Fruit fly (Drosophila melanogaster) whole organism, embryonic: ENCODE data around the gene SmydA-9.

ENCODE experiments used
- Atf-2 ChIP-seq: fragments of 200-800 bp; sonication (Bioruptor generic); optimal IDR thresholded peaks from 2 replicates; lab custom pipeline; 2016; ENCODE audit warnings: missing biosample characterization, missing genetic modification characterization
- CG10267 ChIP-seq: fragments of 200-800 bp; sonication (Bioruptor generic); optimal IDR thresholded peaks from 2 replicates; lab custom pipeline; 2018; ENCODE audit warnings: missing biosample characterization, mild to moderate bottlenecking, missing genetic modification characterization, moderate library complexity
- CG11456 ChIP-seq: fragments of 200-800 bp; sonication (Bioruptor generic); IDR thresholded peaks from 3 replicates; pipeline ENCODE4 v1.3.6; 2022; ENCODE audit warnings: missing biosample characterization, missing genetic modification characterization
- CG12219 ChIP-seq: fragments of 200-800 bp; sonication (Bioruptor generic); optimal IDR thresholded peaks from 3 replicates; lab custom pipeline; 2018; ENCODE audit warnings: missing biosample characterization, mild to moderate bottlenecking, missing genetic modification characterization
- CG14441 ChIP-seq: fragments of 200-800 bp; sonication (Bioruptor generic); IDR thresholded peaks from 2 replicates; pipeline ENCODE4 v1.3.6; 2022; ENCODE audit warnings: missing biosample characterization, missing genetic modification characterization
- CG14860 ChIP-seq: fragments of 200-800 bp; sonication (Bioruptor generic); IDR thresholded peaks from 3 replicates; pipeline ENCODE4 v1.3.6; 2022; ENCODE audit warnings: missing biosample characterization, missing genetic modification characterization; ENCODE audit not compliant: partially characterized antibody
- CG15011 ChIP-seq: fragments of 200-800 bp; sonication (Bioruptor generic); optimal IDR thresholded peaks from 3 replicates; lab custom pipeline; 2018; ENCODE audit warnings: missing biosample characterization, mild to moderate bottlenecking, missing genetic modification characterization
- CG16815 ChIP-seq: fragments of 200-800 bp; sonication (Bioruptor generic); optimal IDR thresholded peaks from 3 replicates; lab custom pipeline; 2017; ENCODE audit warnings: missing biosample characterization, mild to moderate bottlenecking, missing genetic modification characterization
- CG16863 ChIP-seq: fragments of 200-800 bp; sonication (Bioruptor generic); optimal IDR thresholded peaks from 3 replicates; lab custom pipeline; 2016; ENCODE audit warnings: missing biosample characterization, missing genetic modification characterization
- CG17328 ChIP-seq: fragments of 200-800 bp; sonication (Bioruptor generic); IDR thresholded peaks from 2 replicates; pipeline ENCODE4 v1.3.6; 2022; ENCODE audit warnings: missing biosample characterization, missing genetic modification characterization
- CG17802 ChIP-seq: fragments of 200-800 bp; sonication (Bioruptor generic); optimal IDR thresholded peaks from 2 replicates; lab custom pipeline; 2018; ENCODE audit warnings: missing biosample characterization, mild to moderate bottlenecking, missing genetic modification characterization, moderate library complexity
- CG17912 ChIP-seq: fragments of 200-800 bp; sonication (Bioruptor generic); optimal IDR thresholded peaks from 2 replicates; lab custom pipeline; 2018; ENCODE audit warnings: missing biosample characterization, mild to moderate bottlenecking, missing genetic modification characterization
- CG18599 ChIP-seq: fragments of 200-800 bp; sonication (Bioruptor generic); optimal IDR thresholded peaks from 3 replicates; lab custom pipeline; 2017; ENCODE audit warnings: missing biosample characterization, missing genetic modification characterization, mild to moderate bottlenecking, moderate library complexity, missing genetic modification reagents
- CG31388 ChIP-seq: fragments of 200-800 bp; sonication (Bioruptor generic); optimal IDR thresholded peaks from 2 replicates; lab custom pipeline; 2016; ENCODE audit warnings: missing biosample characterization, missing genetic modification characterization
- CG3163 ChIP-seq: fragments of 200-800 bp; sonication (Bioruptor generic); optimal IDR thresholded peaks from 3 replicates; lab custom pipeline; 2016; ENCODE audit warnings: missing biosample characterization, missing genetic modification characterization
- CG32772 ChIP-seq: fragments of 200-800 bp; sonication (Bioruptor generic); IDR thresholded peaks from 2 replicates; pipeline ENCODE4 v1.3.6; 2022; ENCODE audit warnings: missing biosample characterization, missing genetic modification characterization
- CG4854 ChIP-seq: fragments of 200-800 bp; sonication (Bioruptor generic); optimal IDR thresholded peaks from 2 replicates; lab custom pipeline; 2016; ENCODE audit warnings: missing biosample characterization, missing genetic modification characterization, inconsistent platforms
- CG9727 ChIP-seq: fragments of 200-800 bp; sonication (Bioruptor generic); optimal IDR thresholded peaks from 3 replicates; lab custom pipeline; 2017; ENCODE audit warnings: missing biosample characterization, mild to moderate bottlenecking, missing genetic modification characterization
- Chrac-16 ChIP-seq: fragments of 200-800 bp; sonication (Bioruptor generic); optimal IDR thresholded peaks from 3 replicates; lab custom pipeline; 2016; ENCODE audit warnings: missing biosample characterization, missing genetic modification characterization
- D19A ChIP-seq: fragments of 200-800 bp; optimal IDR thresholded peaks from 3 replicates; lab custom pipeline; 2019; ENCODE audit warnings: missing biosample characterization, mild to moderate bottlenecking, missing genetic modification characterization, moderate library complexity
- Dip3 ChIP-seq: fragments of 200-800 bp; sonication (Bioruptor generic); optimal IDR thresholded peaks from 3 replicates; lab custom pipeline; 2016; ENCODE audit warnings: missing biosample characterization, missing genetic modification characterization
- MESR4 ChIP-seq: fragments of 200-800 bp; sonication (Bioruptor generic); optimal IDR thresholded peaks from 2 replicates; lab custom pipeline; 2018; ENCODE audit warnings: missing biosample characterization, mild to moderate bottlenecking, missing genetic modification characterization, moderate library complexity
- MTF-1 ChIP-seq: fragments of 200-800 bp; sonication (Bioruptor generic); optimal IDR thresholded peaks from 2 replicates; lab custom pipeline; 2018; ENCODE audit warnings: missing biosample characterization, mild to moderate bottlenecking, missing genetic modification characterization, borderline replicate concordance
- NC2β ChIP-seq: fragments of 200-800 bp; sonication (Bioruptor generic); optimal IDR thresholded peaks from 2 replicates; lab custom pipeline; 2016; ENCODE audit warnings: missing biosample characterization, missing genetic modification characterization
- Poxn ChIP-seq: fragments of 200-800 bp; sonication (Bioruptor generic); IDR thresholded peaks from 2 replicates; pipeline ENCODE4 v1.3.6; 2022; ENCODE audit warnings: missing biosample characterization, missing genetic modification characterization
- Spps ChIP-seq: fragments of 200-800 bp; sonication (Bioruptor generic); optimal IDR thresholded peaks from 2 replicates; lab custom pipeline; 2018; ENCODE audit warnings: missing biosample characterization, mild to moderate bottlenecking, missing genetic modification characterization
- Trl ChIP-seq, 3 experiments: fragments of >200 bp in 2 of 3; fragments of 200-800 bp in 1 of 3; sonication (Bioruptor generic) in 1 of 3; optimal IDR thresholded peaks; 2 replicates in 1 of 3; 3 replicates in 2 of 3; lab custom pipeline; 2016 to 2017; ENCODE audit warnings: missing biosample characterization in 1 of 3, missing genetic modification characterization in 1 of 3
- Usf ChIP-seq: fragments of 200-800 bp; sonication (Bioruptor generic); optimal IDR thresholded peaks from 2 replicates; lab custom pipeline; 2017; ENCODE audit warnings: missing genotype, missing biosample characterization, missing genetic modification characterization
- abd-A ChIP-seq: fragments of 200-800 bp; sonication (Bioruptor generic); optimal IDR thresholded peaks from 3 replicates; lab custom pipeline; 2019; ENCODE audit warnings: missing biosample characterization, mild to moderate bottlenecking, missing genetic modification characterization, moderate library complexity
- ash1 ChIP-seq: fragments of 200-800 bp; sonication (Bioruptor generic); optimal IDR thresholded peaks from 2 replicates; lab custom pipeline; 2018; ENCODE audit warnings: missing biosample characterization, mild to moderate bottlenecking, missing genetic modification characterization
- bcd ChIP-seq: fragments of 200-800 bp; sonication (Bioruptor generic); optimal IDR thresholded peaks from 2 replicates; lab custom pipeline; 2017; ENCODE audit warnings: missing biosample characterization, mild to moderate bottlenecking, missing genetic modification characterization
- cas ChIP-seq: fragments of 200-800 bp; sonication (Bioruptor generic); IDR thresholded peaks from 2 replicates; pipeline ENCODE4 v1.3.6; 2022; ENCODE audit warnings: missing biosample characterization, missing genetic modification characterization
- ewg ChIP-seq: fragments of 200-800 bp; sonication (Bioruptor generic); optimal IDR thresholded peaks from 3 replicates; lab custom pipeline; 2017; ENCODE audit warnings: mild to moderate bottlenecking, missing biosample characterization, missing genetic modification reagents, missing genetic modification characterization
- gsb-n ChIP-seq: fragments of 200-800 bp; sonication (Bioruptor generic); optimal IDR thresholded peaks from 3 replicates; lab custom pipeline; 2018; ENCODE audit warnings: missing biosample characterization, mild to moderate bottlenecking, missing genetic modification characterization
- hkb ChIP-seq, 2 experiments: fragments of 200-800 bp in 1 of 2; fragments of >200 bp in 1 of 2; sonication (Bioruptor generic) in 1 of 2; IDR thresholded peaks in 1 of 2; optimal IDR thresholded peaks in 1 of 2; 2 replicates each; pipeline versions ENCODE4 v1.3.6 to Lab custom; 2017 to 2022; ENCODE audit warnings: missing biosample characterization in 1 of 2, missing genetic modification characterization in 1 of 2
- insv ChIP-seq, 2 experiments: fragments of 200-800 bp; sonication (Bioruptor generic); optimal IDR thresholded peaks; 3 replicates each; lab custom pipeline; 2016 to 2018; ENCODE audit warnings: missing biosample characterization in 2 of 2, missing genetic modification characterization in 2 of 2
- onecut ChIP-seq: fragments of 200-800 bp; sonication (Bioruptor generic); IDR thresholded peaks from 2 replicates; pipeline ENCODE4 v1.3.6; 2022; ENCODE audit warnings: missing biosample characterization, missing genetic modification characterization
- pho ChIP-seq: fragments of 200-800 bp; sonication (Bioruptor generic); optimal IDR thresholded peaks from 2 replicates; lab custom pipeline; 2016; ENCODE audit warnings: missing biosample characterization, missing genetic modification characterization
- pros ChIP-seq: fragments of 200-800 bp; sonication (Bioruptor generic); optimal IDR thresholded peaks from 3 replicates; lab custom pipeline; 2019; ENCODE audit warnings: missing biosample characterization, mild to moderate bottlenecking, missing genetic modification characterization, moderate library complexity
- sim ChIP-seq: fragments of 200-800 bp; sonication (Bioruptor generic); IDR thresholded peaks from 2 replicates; pipeline ENCODE4 v1.3.6; 2022; ENCODE audit warnings: missing biosample characterization, missing genetic modification characterization
- sna ChIP-seq: fragments of 200-800 bp; sonication (Bioruptor generic); IDR thresholded peaks from 2 replicates; pipeline ENCODE4 v1.3.6; 2022; ENCODE audit warnings: missing biosample characterization, missing genetic modification characterization; ENCODE audit not compliant: partially characterized antibody
- so ChIP-seq: fragments of 200-800 bp; sonication (Bioruptor generic); IDR thresholded peaks from 3 replicates; pipeline ENCODE4 v1.3.6; 2022; ENCODE audit warnings: missing biosample characterization, missing genetic modification characterization
- sob ChIP-seq: fragments of 200-800 bp; sonication (Bioruptor generic); IDR thresholded peaks from 2 replicates; pipeline ENCODE4 v1.3.6; 2022; ENCODE audit warnings: missing biosample characterization, missing genetic modification characterization
- tap ChIP-seq: fragments of 200-800 bp; optimal IDR thresholded peaks from 3 replicates; lab custom pipeline; 2019; ENCODE audit warnings: missing biosample characterization, mild to moderate bottlenecking, missing genetic modification characterization, moderate library complexity
- zen2 ChIP-seq: fragments of 200-800 bp; sonication (Bioruptor generic); IDR thresholded peaks from 3 replicates; pipeline ENCODE4 v1.3.6; 2022; ENCODE audit warnings: missing biosample characterization, missing genetic modification characterization; ENCODE audit not compliant: partially characterized antibody

The SmydA-9 gene

DNA sequence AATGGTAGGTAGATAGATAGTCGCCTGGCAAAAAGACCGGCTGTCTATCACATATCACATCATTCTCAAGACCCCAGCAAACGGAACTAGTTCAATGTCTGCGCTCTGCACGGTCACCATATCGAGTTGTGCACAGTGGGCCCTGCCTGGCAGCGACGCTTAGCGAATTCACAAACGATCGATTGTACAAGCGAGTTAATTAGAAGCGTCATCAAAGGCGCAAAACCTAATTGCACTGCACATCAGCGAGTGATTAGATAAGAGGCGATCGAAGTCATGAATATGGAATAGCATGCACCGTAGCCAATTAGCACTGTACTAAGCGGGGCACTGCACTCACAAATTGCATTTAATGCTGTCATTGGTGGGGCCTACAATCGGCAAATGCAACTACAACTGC, 9.7 kb upstream of the SmydA-9 start (continued):
- TF ChIP-seq MTF-1 (GFP tag; lab: Kevin White, UChicago) = no peak
- peak; percentile 2 for TF ChIP-seq CG16815
- TF ChIP-seq CG17328 = no peak
- no peak for TF ChIP-seq Spps (tag; lab: Kevin White, UChicago)
- TF ChIP-seq onecut = no peak
- no peak for TF ChIP-seq bcd (GFP tag; lab: Kevin White, UChicago)
- no peak for TF ChIP-seq cas (GFP tag; lab: Robert Waterston, UW)
- TF ChIP-seq Chrac-16 (GFP tag; lab: Kevin White, UChicago) = no peak
- no peak for TF ChIP-seq D19A (tag; lab: Kevin White, UChicago)
- TF ChIP-seq abd-A (tag; lab: Kevin White, UChicago) = no peak
- no peak for TF ChIP-seq Usf
- TF ChIP-seq CG14441 (GFP tag; lab: Robert Waterston, UW) = no peak
- no peak for TF ChIP-seq CG31388
- no peak for TF ChIP-seq CG32772 (GFP tag; lab: Robert Waterston, UW)
- TF ChIP-seq insv (GFP tag; optimal IDR thresholded peaks at IDR 0.05; lab: Kevin White, UChicago) = no peak
- no peak for TF ChIP-seq CG18599 (GFP tag; lab: Kevin White, UChicago)
- no peak for TF ChIP-seq Trl (optimal IDR thresholded peaks at IDR 0.05; lab: Kevin White, UChicago)
- no peak for TF ChIP-seq Trl (GFP tag; optimal IDR thresholded peaks at IDR 0.05; lab: Kevin White, UChicago)
- no peak for TF ChIP-seq ewg (GFP tag; lab: Kevin White, UChicago)

DNA sequence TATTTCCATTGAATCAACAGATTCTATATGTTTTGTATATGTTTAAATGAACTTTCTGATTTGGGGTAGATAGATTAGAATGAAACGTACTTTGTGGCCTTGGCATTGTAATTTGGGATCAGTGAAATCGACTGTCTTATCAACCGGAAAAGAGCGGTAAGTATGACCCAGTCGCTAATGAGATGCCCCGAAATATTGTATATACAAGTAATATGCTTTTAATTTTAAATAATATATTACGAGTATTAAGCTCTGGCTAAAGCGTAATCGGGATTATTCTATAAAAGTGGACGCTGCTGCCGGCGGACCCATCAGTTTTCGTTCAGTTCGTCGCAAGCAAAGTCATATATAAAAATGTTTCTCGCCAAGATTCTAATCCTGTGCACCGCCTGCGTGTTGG, 5.9 kb upstream of the SmydA-9 start, which contains the start of gene CG15369:
CG15369 (plus strand) TSS at position 301 of the 400 bp plus-strand sequence.
- TF ChIP-seq Dip3 = no peak
- TF ChIP-seq CG10267 (tag; lab: Kevin White, UChicago) = no peak
- no peak for TF ChIP-seq Poxn
- TF ChIP-seq CG3163 = no peak
- no peak for TF ChIP-seq NC2β (GFP tag; lab: Kevin White, UChicago)
- no peak for TF ChIP-seq hkb (optimal IDR thresholded peaks at IDR 0.05; lab: Kevin White, UChicago)
- no peak for TF ChIP-seq hkb (GFP tag; IDR thresholded peaks at IDR 0.05; lab: Robert Waterston, UW)
- TF ChIP-seq gsb-n (tag; lab: Kevin White, UChicago) = no peak
- TF ChIP-seq zen2 = no peak
- TF ChIP-seq sna (GFP tag; lab: Robert Waterston, UW) = no peak
- TF ChIP-seq CG15011 = no peak
- TF ChIP-seq CG17802 (tag; lab: Kevin White, UChicago) = no peak
- TF ChIP-seq sim (GFP tag; lab: Robert Waterston, UW) = no peak
- TF ChIP-seq ash1 = no peak
- no peak for TF ChIP-seq pros (GFP tag; lab: Kevin White, UChicago)
- no peak for TF ChIP-seq so (GFP tag; lab: Robert Waterston, UW)
- TF ChIP-seq CG11456 = no peak
- TF ChIP-seq CG14860 (GFP tag; lab: Robert Waterston, UW) = no peak
- TF ChIP-seq, all 482 proteins: peak for 0

DNA sequence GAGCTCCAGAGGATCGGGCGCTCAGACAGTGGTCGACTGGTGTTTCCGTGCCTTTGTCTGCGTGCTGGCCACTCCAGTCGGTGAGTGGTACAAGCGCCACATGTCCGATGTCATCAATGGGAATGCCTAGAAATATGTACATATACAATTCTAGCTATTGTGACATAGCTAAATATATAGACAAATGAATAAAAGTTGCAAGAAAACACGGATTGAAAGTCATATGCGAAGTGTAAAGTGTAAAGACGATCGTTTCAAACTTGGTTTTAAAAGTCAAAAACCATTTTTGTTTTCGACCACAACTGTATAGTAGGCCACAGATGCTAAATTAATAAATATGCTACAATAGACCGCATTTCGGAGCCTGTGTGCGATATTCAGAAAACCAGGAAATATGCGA, 4.8 kb upstream of the SmydA-9 start, which contains the start of gene CG15368:
CG15368 (plus strand) TSS at position 301 of the 400 bp plus-strand sequence.
- TF ChIP-seq ash1 (no peak), CG16863 (GFP tag; lab: Kevin White, UChicago) (no peak)

DNA sequence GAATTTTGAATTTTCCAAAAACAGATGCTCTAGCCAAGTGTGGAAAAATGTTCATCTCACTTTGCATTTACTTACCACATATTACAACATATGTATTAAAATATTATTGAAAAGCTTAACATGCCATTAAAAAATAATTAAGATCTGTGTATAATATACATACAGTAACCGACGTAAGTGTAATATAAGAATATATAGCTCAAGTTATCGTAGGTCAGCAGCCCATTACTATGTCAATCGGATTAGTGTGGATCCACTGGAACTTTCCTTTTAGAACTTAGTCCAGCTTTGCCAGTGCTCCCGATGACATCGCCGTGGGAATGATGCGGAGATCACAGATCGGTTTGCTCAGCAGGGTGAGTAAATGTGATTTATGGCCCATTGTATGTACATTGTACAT, 3.9 kb upstream of the SmydA-9 start, which contains the start of gene Obp8a:
Obp8a (plus strand) TSS at position 301 of the 400 bp plus-strand sequence.
- TF ChIP-seq sob (GFP tag; lab: Robert Waterston, UW) = no peak
- no peak for TF ChIP-seq pho
- no peak for TF ChIP-seq tap (tag; lab: Kevin White, UChicago)
- no peak for TF ChIP-seq CG9727 (GFP tag; lab: Kevin White, UChicago)
- no peak for TF ChIP-seq CG12219 (GFP tag; lab: Kevin White, UChicago)
- TF ChIP-seq CG4854 = no peak
- no peak for TF ChIP-seq MESR4 (GFP tag; lab: Kevin White, UChicago)
- TF ChIP-seq Atf-2 = no peak
- TF ChIP-seq CG15011 = no peak
- TF ChIP-seq CG17912 (GFP tag; lab: Kevin White, UChicago) = no peak
